Worm (Caenorhabditis elegans): ENCODE results near the gene srxa-9.

Gene srxa-9

DNA sequence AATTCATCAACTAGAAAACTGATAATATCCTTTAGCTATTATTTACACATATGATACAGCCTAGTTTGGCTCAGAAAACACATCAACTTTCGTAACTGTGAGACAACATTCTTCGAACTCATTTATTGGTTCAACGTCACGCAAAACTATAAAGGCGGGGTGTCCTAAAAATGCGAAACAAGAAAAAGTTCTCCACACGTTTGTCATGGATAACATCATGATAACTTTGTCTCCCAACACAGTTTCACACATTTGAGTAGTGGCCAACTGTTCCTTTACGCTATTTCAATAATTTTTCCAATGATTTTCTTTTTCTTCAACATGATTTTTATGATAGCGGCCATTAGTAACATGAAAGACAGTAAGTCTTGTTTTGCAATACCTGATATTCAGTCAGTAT, at the start of gene srxa-9:
Gene srxa-9, plus strand, starts transcription at position 301 of the 400 bp plus-strand sequence.
- TF ChIP-seq ztf-28 (GFP tag; IDR thresholded peaks at IDR 0.05) = no peak

DNA sequence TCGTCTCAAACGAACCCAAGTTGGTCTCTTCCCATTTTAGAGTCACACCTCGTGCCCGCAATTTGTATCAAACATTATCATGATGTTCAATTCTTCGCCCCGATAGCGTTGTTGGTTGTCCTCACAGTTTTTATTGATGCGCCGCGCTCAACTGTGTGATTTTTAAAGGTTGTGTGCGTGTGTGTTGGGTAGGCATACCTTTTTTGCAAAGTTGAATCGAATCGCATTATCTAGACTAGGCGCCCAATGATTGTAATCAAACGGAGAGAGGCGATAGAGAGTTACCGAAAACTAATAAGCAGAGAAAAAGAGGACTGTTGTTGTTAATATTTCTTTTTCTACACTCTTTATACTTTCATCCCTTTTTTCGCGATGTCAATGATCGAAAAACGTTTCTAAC, 46.6 kb upstream of the srxa-9 start:
- no peak for TF ChIP-seq K12H6.12 (tag; optimal IDR thresholded peaks at IDR 0.05)
- no peak for TF ChIP-seq nfya-1 (tag; optimal IDR thresholded peaks at IDR 0.05; ENCODE audit: borderline replicate concordance, insufficient read depth)
- TF ChIP-seq tlf-1 (GFP tag; optimal IDR thresholded peaks at IDR 0.05) = no peak
- TF ChIP-seq F55B11.4 (tag; optimal IDR thresholded peaks at IDR 0.05; ENCODE audit: borderline replicate concordance, insufficient read depth) = no peak
- no peak for TF ChIP-seq Y53G8AR.9 (GFP tag; conservative IDR thresholded peaks at IDR 0.05)
- no peak for TF ChIP-seq snpc-4 (GFP tag; optimal IDR thresholded peaks at IDR 0.05)
- TF ChIP-seq snpc-4 (tag; optimal IDR thresholded peaks at IDR 0.05) = no peak
- TF ChIP-seq lag-1 (GFP tag; IDR thresholded peaks at IDR 0.05) = no peak
- no peak for TF ChIP-seq ceh-27 (GFP tag; optimal IDR thresholded peaks at IDR 0.05)
- no peak for TF ChIP-seq him-1 (tag; optimal IDR thresholded peaks at IDR 0.05)
- TF ChIP-seq hlh-26 (GFP tag; conservative IDR thresholded peaks at IDR 0.05) = no peak
- peak; percentile 37; the same call in 1 of the 2 replicates for TF ChIP-seq lin-26 (GFP tag; IDR thresholded peaks at IDR 0.05)
- no peak for TF ChIP-seq ceh-91 (GFP tag; IDR thresholded peaks at IDR 0.05)
- no peak for TF ChIP-seq F33H1.4 (GFP tag; IDR thresholded peaks at IDR 0.05)
- TF ChIP-seq ekl-4 (GFP tag; IDR thresholded peaks at IDR 0.05) = no peak
- no peak for TF ChIP-seq pbrm-1 (GFP tag; IDR thresholded peaks at IDR 0.05)
- TF ChIP-seq ztf-3 (GFP tag; optimal IDR thresholded peaks at IDR 0.05) = no peak
- no peak for TF ChIP-seq lsl-1 (GFP tag; optimal IDR thresholded peaks at IDR 0.05)
- no peak for TF ChIP-seq nhr-179 (tag; optimal IDR thresholded peaks at IDR 0.05)
- TF ChIP-seq F52B5.7 (tag; optimal IDR thresholded peaks at IDR 0.05) = no peak
- TF ChIP-seq atf-7 (tag; optimal IDR thresholded peaks at IDR 0.05) = peak; percentile 18
- TF ChIP-seq akir-1 (GFP tag; optimal IDR thresholded peaks at IDR 0.05) = no peak
- no peak for TF ChIP-seq zfh-2 (GFP tag; conservative IDR thresholded peaks at IDR 0.05)
- TF ChIP-seq egl-18 (GFP tag; IDR thresholded peaks at IDR 0.05) = no peak
- TF ChIP-seq ztf-6 (GFP tag; IDR thresholded peaks at IDR 0.05) = no peak
- 0 out of 2 replicates have a peak, but pooled peaks have one; percentile 31 for TF ChIP-seq B0336.3 (GFP tag; IDR thresholded peaks at IDR 0.05)
- no peak for TF ChIP-seq C06A6.2 (GFP tag; conservative IDR thresholded peaks at IDR 0.05)
- no peak for TF ChIP-seq F57C9.4 (tag; optimal IDR thresholded peaks at IDR 0.05)
- no peak for TF ChIP-seq B0261.1 (tag; optimal IDR thresholded peaks at IDR 0.05)
- TF ChIP-seq pha-4 (tag; optimal IDR thresholded peaks at IDR 0.05) = no peak
- peak; percentile 39 for TF ChIP-seq lin-40 (tag; optimal IDR thresholded peaks at IDR 0.05)
- no peak for TF ChIP-seq madf-10 (tag; optimal IDR thresholded peaks at IDR 0.05)
- no peak for TF ChIP-seq K11D2.4 (GFP tag; IDR thresholded peaks at IDR 0.05)
- TF ChIP-seq somi-1 (GFP tag; optimal IDR thresholded peaks at IDR 0.05) = peak; percentile 20
- TF ChIP-seq efl-1 (GFP tag; optimal IDR thresholded peaks at IDR 0.05) = no peak
- TF ChIP-seq F10E7.11 (tag; optimal IDR thresholded peaks at IDR 0.05) = no peak
- TF ChIP-seq nhr-80 (tag; optimal IDR thresholded peaks at IDR 0.05) = peak; percentile 73
- no peak for TF ChIP-seq lir-1 (GFP tag; conservative IDR thresholded peaks at IDR 0.05)

Measured in whole organism, young adult.